Worm (Caenorhabditis elegans) whole organism, midembryonic: ENCODE data around the gene T25B2.4.

Experiments used
- T22C8.4 ChIP-seq: fragments of 200-800 bp; sonication (Bioruptor generic); IDR thresholded peaks from 2 replicates; pipeline ENCODE4 v1.3.6; 2022; ENCODE audit warnings: missing genetic modification characterization, missing compliant biosample characterization
- cog-1 ChIP-seq: sonication (generic microtip); optimal IDR thresholded peaks from 2 replicates; lab custom pipeline; 2016; ENCODE audit warnings: missing genetic modification characterization, missing compliant biosample characterization
- flt-1 ChIP-seq: fragments of 200-800 bp; sonication (Bioruptor generic); IDR thresholded peaks from 2 replicates; pipeline ENCODE4 v1.3.6; 2022; ENCODE audit warnings: missing genetic modification characterization, missing compliant biosample characterization
- klf-2 ChIP-seq: fragments of 200-800 bp; sonication (Bioruptor generic); conservative IDR thresholded peaks from 2 replicates; pipeline ENCODE4 v1.3.6; 2022; ENCODE audit warnings: missing genetic modification reagents, missing genetic modification characterization, missing compliant biosample characterization
- med-1 ChIP-seq: sonication (generic microtip); optimal IDR thresholded peaks from 2 replicates; lab custom pipeline; 2017; ENCODE audit warnings: missing genetic modification characterization, mild to moderate bottlenecking, missing compliant biosample characterization, antibody characterized with exemption, missing genetic modification reagents; ENCODE audit not compliant: insufficient read depth
- ref-1 ChIP-seq: fragments of 200-800 bp; sonication (Bioruptor generic); conservative IDR thresholded peaks from 2 replicates; pipeline ENCODE4 v1.3.6; 2022; ENCODE audit warnings: missing genetic modification reagents, missing genetic modification characterization, missing compliant biosample characterization
- tab-1 ChIP-seq: fragments of 200-800 bp; sonication (Bioruptor generic); IDR thresholded peaks from 2 replicates; pipeline ENCODE4 v1.3.6; 2022; ENCODE audit warnings: missing genetic modification characterization, missing compliant biosample characterization
- ztf-23 ChIP-seq: fragments of 200-800 bp; sonication (Bioruptor generic); IDR thresholded peaks from 2 replicates; pipeline ENCODE4 v1.3.6; 2022; ENCODE audit warnings: missing genetic modification reagents, missing genetic modification characterization, missing compliant biosample characterization
- ztf-29 ChIP-seq: fragments of 200-800 bp; sonication (Bioruptor generic); IDR thresholded peaks from 2 replicates; pipeline ENCODE4 v1.3.6; 2022; ENCODE audit warnings: missing genetic modification reagents, missing genetic modification characterization, missing compliant biosample characterization

T25B2.4 gene

DNA sequence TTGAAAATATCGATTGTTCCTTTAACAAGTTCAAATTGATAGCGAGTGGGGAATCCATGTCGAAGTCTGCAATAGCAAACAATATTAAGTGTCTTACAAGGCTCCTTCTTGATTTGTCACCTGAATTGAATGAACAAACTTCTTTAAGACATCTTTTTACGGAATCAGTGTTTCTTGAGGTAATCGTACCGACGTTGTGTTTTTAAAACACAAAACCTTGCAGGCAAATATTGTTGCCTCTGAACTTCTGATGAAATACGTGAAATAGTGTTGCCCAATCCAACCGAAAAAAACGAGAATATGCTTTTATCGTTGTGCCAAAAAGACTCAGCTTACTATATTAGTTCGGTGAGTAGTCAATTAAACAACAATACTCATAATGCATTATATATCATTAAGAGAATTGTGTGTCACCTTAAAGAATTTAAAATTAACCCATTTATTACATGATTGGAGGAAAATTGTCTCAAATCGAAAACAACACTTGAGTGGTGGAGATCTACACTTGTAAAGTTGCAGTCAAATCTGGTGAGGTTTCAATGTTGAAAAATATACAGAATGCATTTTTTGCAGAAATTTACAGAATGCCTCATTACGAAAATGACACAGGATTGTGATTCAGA, at the start of gene T25B2.4, which contains the start of gene T13C5.3:
Gene T25B2.4, plus strand, starts transcription at position 301 of the 623 bp plus-strand sequence.
Gene T13C5.3, plus strand, starts transcription at position 573 of the 623 bp plus-strand sequence.
- no peak for TF ChIP-seq cog-1 (tag; lab: Kevin White, UChicago)
- no peak for TF ChIP-seq ztf-23
- no peak for TF ChIP-seq ref-1 (GFP tag; lab: Robert Waterston, UW)
- TF ChIP-seq ztf-29 (GFP tag; lab: Robert Waterston, UW), result no peak
- no peak for TF ChIP-seq klf-2 (GFP tag; lab: Robert Waterston, UW)
- TF ChIP-seq tab-1 (GFP tag; lab: Robert Waterston, UW), result no peak
- no peak for TF ChIP-seq med-1 (GFP tag; lab: Kevin White, UChicago)
- no peak for TF ChIP-seq flt-1 (GFP tag; lab: Robert Waterston, UW)
- no peak for TF ChIP-seq T22C8.4 (GFP tag; lab: Robert Waterston, UW)

DNA sequence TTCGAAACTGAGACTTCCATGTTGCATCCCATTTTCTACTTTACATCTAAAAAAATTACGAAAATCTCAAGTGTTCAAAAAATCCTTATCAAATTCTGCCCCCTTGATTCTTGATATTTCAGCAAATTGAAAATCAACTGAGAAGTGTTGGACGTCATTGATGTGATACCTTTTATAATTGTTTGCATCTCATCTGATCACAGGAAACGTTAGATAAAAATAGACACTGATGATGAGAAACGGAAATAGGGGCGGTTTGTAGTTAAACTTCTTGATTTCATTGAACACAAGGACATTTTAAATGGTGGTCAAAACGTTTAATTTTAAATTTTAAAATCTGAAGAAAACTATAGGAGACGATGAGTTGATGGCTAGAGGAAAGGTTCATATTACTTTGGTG, 49.3 kb upstream of the T25B2.4 start:
- TF ChIP-seq ztf-29 (GFP tag; lab: Robert Waterston, UW) (no peak), tab-1 (GFP tag; lab: Robert Waterston, UW) (no peak), T22C8.4 (GFP tag; lab: Robert Waterston, UW) (no peak), ztf-23 (no peak), ref-1 (GFP tag; lab: Robert Waterston, UW) (no peak), flt-1 (GFP tag; lab: Robert Waterston, UW) (no peak), med-1 (GFP tag; lab: Kevin White, UChicago) (no peak), klf-2 (GFP tag; lab: Robert Waterston, UW) (no peak), cog-1 (tag; lab: Kevin White, UChicago) (no peak)

DNA sequence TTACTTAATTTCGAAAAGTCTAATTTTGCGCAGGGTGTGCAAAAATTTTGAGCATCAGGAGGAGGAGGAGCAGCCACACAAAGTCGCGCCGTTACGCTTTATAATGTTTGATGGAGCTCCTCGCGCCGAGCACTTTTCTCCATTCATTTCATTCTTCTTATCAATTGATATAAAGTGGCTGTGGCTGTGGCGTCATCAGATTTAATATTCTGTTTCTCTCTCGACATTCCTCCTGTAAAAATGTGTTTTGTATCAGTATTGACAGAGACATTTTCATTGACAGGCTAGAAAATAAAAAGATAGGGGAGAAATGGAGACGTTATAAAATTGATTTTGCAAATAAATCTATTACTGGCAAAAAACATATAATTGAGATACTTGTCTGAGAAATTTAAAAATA, 48.8 kb upstream of the T25B2.4 start:
- TF ChIP-seq klf-2 (GFP tag; lab: Robert Waterston, UW) (no peak), tab-1 (GFP tag; lab: Robert Waterston, UW) (no peak), ztf-23 (0 out of 2 replicates have a peak, but pooled peaks have one; percentile 29), cog-1 (tag; lab: Kevin White, UChicago) (no peak), T22C8.4 (GFP tag; lab: Robert Waterston, UW) (no peak)

DNA sequence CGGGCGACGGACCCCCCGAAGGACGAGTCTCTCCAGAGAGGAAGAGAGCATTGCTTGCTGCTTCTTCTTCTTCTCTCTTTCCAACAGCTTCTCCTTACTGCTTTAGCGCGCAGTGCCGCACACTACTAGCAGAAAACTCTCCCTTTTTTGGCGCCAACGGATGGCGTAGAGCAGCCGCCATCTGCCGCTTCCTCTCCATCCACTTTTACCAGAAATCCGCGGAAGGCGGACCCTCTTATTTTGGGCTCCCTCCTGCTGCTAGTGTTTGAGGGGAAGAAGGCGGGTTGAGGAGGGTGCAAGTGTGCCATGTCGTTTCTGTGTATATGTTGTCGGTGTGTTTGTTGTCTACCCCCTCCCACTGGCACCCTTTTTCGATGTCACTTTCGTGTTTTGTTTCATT, 43.6 kb upstream of the T25B2.4 start:
- TF ChIP-seq T22C8.4 (GFP tag; lab: Robert Waterston, UW), result no peak
- 0 out of 2 replicates have a peak, but pooled peaks have one; percentile 34 for TF ChIP-seq flt-1 (GFP tag; lab: Robert Waterston, UW)

DNA sequence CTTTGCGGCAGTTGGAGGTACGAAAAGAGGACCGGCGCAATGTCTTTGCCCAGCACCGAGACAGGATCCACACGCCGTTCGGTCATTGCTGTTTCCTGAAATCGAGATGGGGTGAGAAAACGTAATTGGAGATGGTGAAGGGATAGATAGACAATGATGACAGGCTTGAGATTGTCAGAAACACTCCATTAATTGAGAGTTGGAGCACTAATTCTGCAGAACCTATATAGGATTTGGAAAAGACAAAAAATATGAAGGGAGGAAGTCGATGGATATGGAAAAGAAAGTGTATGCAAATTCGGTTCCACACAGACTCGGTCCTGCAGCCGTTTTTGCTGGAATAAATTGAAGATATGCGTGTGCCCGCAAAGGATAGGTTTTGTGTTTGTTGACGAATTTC, 39.8 kb upstream of the T25B2.4 start, which contains the start of gene Y72A10A.1:
Gene Y72A10A.1, minus strand, starts transcription at position 101 of the 400 bp plus-strand sequence.
- no peak for TF ChIP-seq T22C8.4 (GFP tag; lab: Robert Waterston, UW)
- no peak for TF ChIP-seq cog-1 (tag; lab: Kevin White, UChicago)
- TF ChIP-seq ref-1 (GFP tag; lab: Robert Waterston, UW), result no peak
- no peak for TF ChIP-seq tab-1 (GFP tag; lab: Robert Waterston, UW)
- TF ChIP-seq flt-1 (GFP tag; lab: Robert Waterston, UW), result no peak
- no peak for TF ChIP-seq ztf-29 (GFP tag; lab: Robert Waterston, UW)

DNA sequence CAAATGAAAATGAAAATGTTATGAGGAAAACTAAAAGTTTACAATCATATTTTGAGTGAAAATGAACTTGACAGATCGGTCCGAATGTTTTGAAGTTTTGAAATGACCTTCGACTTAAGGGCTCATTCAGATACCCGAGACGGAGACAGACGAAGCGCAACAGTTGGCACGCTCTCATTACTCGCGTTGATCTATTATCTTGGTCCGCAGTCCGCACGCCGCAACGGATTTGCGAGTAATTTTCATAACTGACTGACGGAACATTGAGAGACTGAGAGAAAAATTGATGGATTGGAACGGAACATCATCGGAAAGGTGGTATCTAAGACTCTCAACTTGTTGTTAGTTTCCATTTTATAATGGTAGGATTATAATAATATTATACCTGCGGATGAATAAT, 32.1 kb upstream of the T25B2.4 start:
- no peak for TF ChIP-seq klf-2 (GFP tag; lab: Robert Waterston, UW)
- no peak for TF ChIP-seq med-1 (GFP tag; lab: Kevin White, UChicago)
- TF ChIP-seq cog-1 (tag; lab: Kevin White, UChicago), result no peak
- TF ChIP-seq flt-1 (GFP tag; lab: Robert Waterston, UW), result no peak
- no peak for TF ChIP-seq ztf-29 (GFP tag; lab: Robert Waterston, UW)
- TF ChIP-seq ref-1 (GFP tag; lab: Robert Waterston, UW), result no peak
- no peak for TF ChIP-seq ztf-23
- TF ChIP-seq tab-1 (GFP tag; lab: Robert Waterston, UW), result no peak
- no peak for TF ChIP-seq T22C8.4 (GFP tag; lab: Robert Waterston, UW)

DNA sequence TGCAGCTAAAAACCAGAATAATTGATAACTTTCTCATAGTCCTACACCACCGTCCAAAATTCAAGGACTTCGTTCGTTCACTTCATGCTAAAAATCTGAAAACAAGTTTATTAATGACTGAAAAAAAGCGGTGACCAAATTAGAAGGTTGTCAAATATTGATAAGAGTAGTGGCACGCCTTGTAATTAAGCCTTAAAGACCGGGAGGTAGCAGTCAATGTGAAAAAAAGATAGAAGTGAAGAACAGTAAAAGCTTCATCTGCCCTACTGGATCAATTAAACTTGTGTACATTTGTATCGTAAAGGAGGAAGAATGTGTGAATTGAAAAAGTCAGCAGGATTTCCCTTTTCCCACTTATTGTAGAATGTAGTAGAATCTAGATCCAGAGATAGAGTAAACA, 27.6 kb upstream of the T25B2.4 start, which contains the start of gene tag-275:
Gene tag-275, minus strand, starts transcription at position 101 of the 400 bp plus-strand sequence.
- TF ChIP-seq flt-1 (GFP tag; lab: Robert Waterston, UW) (no peak), ref-1 (GFP tag; lab: Robert Waterston, UW) (no peak), ztf-23 (no peak), T22C8.4 (GFP tag; lab: Robert Waterston, UW) (no peak), cog-1 (tag; lab: Kevin White, UChicago) (no peak)

DNA sequence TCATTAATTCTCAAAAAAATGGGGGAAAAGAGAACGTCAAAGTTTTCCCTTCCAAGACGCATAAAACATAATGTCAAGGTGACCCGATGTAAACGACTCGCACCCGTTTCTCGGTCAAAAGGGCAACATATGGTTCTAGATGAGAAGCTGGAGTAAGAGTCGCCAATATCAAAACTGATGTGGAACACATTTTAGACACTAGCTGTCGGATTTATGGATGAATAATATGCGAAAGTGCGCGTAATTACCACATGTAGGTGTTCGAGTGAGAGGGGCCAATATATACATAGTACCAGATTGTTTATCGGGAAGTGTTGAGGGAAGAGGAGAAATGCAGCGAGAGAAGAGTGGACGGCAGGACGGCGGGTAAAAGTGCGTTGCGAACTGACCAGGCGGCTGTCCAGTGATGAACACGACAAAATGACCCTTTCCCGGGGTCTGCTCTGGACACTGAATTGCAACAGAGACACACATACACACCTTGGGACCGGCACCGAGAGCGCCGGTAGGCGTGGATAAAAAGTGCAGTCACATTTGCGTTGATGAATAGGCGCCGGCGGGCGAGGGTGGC, 27.0 kb upstream of the T25B2.4 start:
- TF ChIP-seq ref-1 (GFP tag; lab: Robert Waterston, UW), result no peak
- no peak for TF ChIP-seq ztf-29 (GFP tag; lab: Robert Waterston, UW)
- no peak for TF ChIP-seq cog-1 (tag; lab: Kevin White, UChicago)
- no peak for TF ChIP-seq flt-1 (GFP tag; lab: Robert Waterston, UW)
- TF ChIP-seq klf-2 (GFP tag; lab: Robert Waterston, UW), result no peak
- no peak for TF ChIP-seq med-1 (GFP tag; lab: Kevin White, UChicago)
- TF ChIP-seq T22C8.4 (GFP tag; lab: Robert Waterston, UW), result no peak
- no peak for TF ChIP-seq tab-1 (GFP tag; lab: Robert Waterston, UW)
- no peak for TF ChIP-seq ztf-23

DNA sequence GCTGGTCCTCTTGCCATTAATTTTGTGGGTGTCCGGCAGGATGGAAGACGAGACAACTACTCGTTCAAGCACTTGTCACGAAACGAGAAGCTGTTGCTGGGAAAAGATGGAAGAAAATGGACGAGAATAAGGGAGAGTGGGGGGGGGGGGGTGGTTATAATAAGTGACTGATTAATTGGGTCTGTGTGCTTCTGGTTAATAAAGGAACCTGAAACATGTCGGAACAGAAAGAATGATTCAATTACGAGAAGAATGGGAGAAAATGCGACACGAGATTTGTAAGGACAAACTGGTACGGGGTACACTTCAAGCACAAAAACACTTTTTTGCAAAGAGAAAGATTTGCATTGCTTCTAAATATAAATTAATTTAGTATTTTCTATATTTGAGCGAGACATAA, 22.6 kb upstream of the T25B2.4 start:
- no peak for TF ChIP-seq cog-1 (tag; lab: Kevin White, UChicago)
- TF ChIP-seq tab-1 (GFP tag; lab: Robert Waterston, UW), result no peak
- TF ChIP-seq flt-1 (GFP tag; lab: Robert Waterston, UW), result no peak
- no peak for TF ChIP-seq med-1 (GFP tag; lab: Kevin White, UChicago)
- no peak for TF ChIP-seq T22C8.4 (GFP tag; lab: Robert Waterston, UW)
- no peak for TF ChIP-seq ref-1 (GFP tag; lab: Robert Waterston, UW)
- TF ChIP-seq ztf-23, result no peak
- no peak for TF ChIP-seq klf-2 (GFP tag; lab: Robert Waterston, UW)
- no peak for TF ChIP-seq ztf-29 (GFP tag; lab: Robert Waterston, UW)
